Worm (Caenorhabditis elegans) whole organism, young adult: ENCODE results near the gene hlh-14.

Source experiments
- B0019.2 ChIP-seq: fragments of 200-800 bp; sonication (Bioruptor generic); conservative IDR thresholded peaks from 2 replicates; pipeline ENCODE4 v1.3.6; 2022; ENCODE audit warnings: missing genetic modification reagents, missing genetic modification characterization, missing compliant biosample characterization
- B0035.1 ChIP-seq: sonication (generic microtip); optimal IDR thresholded peaks from 2 replicates; lab custom pipeline; 2016; ENCODE audit warnings: missing genetic modification characterization, mild to moderate bottlenecking, missing compliant biosample characterization, missing genotype, missing genetic modification reagents
- B0336.3 ChIP-seq: fragments of 200-800 bp; sonication (Bioruptor generic); IDR thresholded peaks from 2 replicates; pipeline ENCODE4 v1.3.6; 2022; ENCODE audit warnings: missing genetic modification characterization, missing compliant biosample characterization
- C06A6.2 ChIP-seq: fragments of 200-800 bp; sonication (Bioruptor generic); conservative IDR thresholded peaks from 2 replicates; pipeline ENCODE4 v1.3.6; 2022; ENCODE audit warnings: missing genetic modification characterization, missing compliant biosample characterization
- F10E7.11 ChIP-seq: sonication (generic microtip); optimal IDR thresholded peaks from 2 replicates; lab custom pipeline; 2017; ENCODE audit warnings: mild to moderate bottlenecking, missing genetic modification characterization, moderate library complexity, missing compliant biosample characterization
- Y67H2A.10 ChIP-seq: fragments of 200-800 bp; sonication (Bioruptor generic); conservative IDR thresholded peaks from 2 replicates; pipeline ENCODE4 v1.3.6; 2022; ENCODE audit warnings: missing genetic modification reagents, missing genetic modification characterization, missing compliant biosample characterization
- ama-1 ChIP-seq, 3 experiments: fragments of 150-350 bp in 1 of 3; sonication (generic microtip) in 2 of 3; optimal IDR thresholded peaks; 2 replicates each; lab custom pipeline; 2014 to 2018; ENCODE audit warnings: missing biosample characterization in 2 of 3, missing genetic modification characterization in 2 of 3, missing genetic modification reagents in 2 of 3
- aptf-3 ChIP-seq: fragments of 200-800 bp; sonication (Bioruptor generic); IDR thresholded peaks from 2 replicates; pipeline ENCODE4 v1.3.6; 2022; ENCODE audit warnings: missing genetic modification characterization, missing compliant biosample characterization
- attf-5 ChIP-seq: fragments of 200-800 bp; sonication (Bioruptor generic); optimal IDR thresholded peaks from 2 replicates; lab custom pipeline; 2018; ENCODE audit warnings: mild to moderate bottlenecking, missing genetic modification characterization, missing compliant biosample characterization
- attf-6 ChIP-seq: fragments of 200-800 bp; sonication (Bioruptor generic); IDR thresholded peaks from 2 replicates; pipeline ENCODE4 v1.3.6; 2022; ENCODE audit warnings: missing genetic modification reagents, missing genetic modification characterization, missing compliant biosample characterization
- bed-1 ChIP-seq: fragments of 200-800 bp; sonication (Bioruptor generic); IDR thresholded peaks from 2 replicates; pipeline ENCODE4 v1.3.6; 2022; ENCODE audit warnings: missing genetic modification reagents, missing genetic modification characterization, missing compliant biosample characterization
- cebp-1 ChIP-seq, 2 experiments: fragments of 200-800 bp in 1 of 2; sonication (Bioruptor generic) in 1 of 2; sonication (generic microtip) in 1 of 2; IDR thresholded peaks in 1 of 2; optimal IDR thresholded peaks in 1 of 2; 2 replicates each; pipeline versions ENCODE4 v1.3.6 to Lab custom; 2017 to 2022; ENCODE audit warnings: missing compliant biosample characterization in 2 of 2, missing genetic modification characterization in 2 of 2, mild to moderate bottlenecking in 1 of 2, missing genetic modification reagents in 1 of 2, moderate library complexity in 1 of 2
- ceh-100 ChIP-seq: fragments of 200-800 bp; sonication (Bioruptor generic); IDR thresholded peaks from 2 replicates; pipeline ENCODE4 v1.3.6; 2022; ENCODE audit warnings: missing genetic modification reagents, missing genetic modification characterization, missing compliant biosample characterization
- chd-7 ChIP-seq: sonication (generic microtip); optimal IDR thresholded peaks from 2 replicates; lab custom pipeline; 2016; ENCODE audit warnings: mild to moderate bottlenecking, missing genetic modification characterization, moderate library complexity, missing compliant biosample characterization
- dpff-1 ChIP-seq: sonication (generic microtip); optimal IDR thresholded peaks from 2 replicates; lab custom pipeline; 2017; ENCODE audit warnings: mild to moderate bottlenecking, missing genetic modification characterization, missing compliant biosample characterization
- dpl-1 ChIP-seq: fragments of 150-350 bp; optimal IDR thresholded peaks from 2 replicates; lab custom pipeline; 2014; ENCODE audit warnings: missing biosample characterization, missing genetic modification reagents, missing genetic modification characterization
- efl-1 ChIP-seq: fragments of 150-350 bp; optimal IDR thresholded peaks from 2 replicates; lab custom pipeline; 2014; ENCODE audit warnings: missing biosample characterization, missing genetic modification reagents, missing genetic modification characterization
- ets-4 ChIP-seq: fragments of 200-800 bp; sonication (Bioruptor generic); optimal IDR thresholded peaks from 2 replicates; lab custom pipeline; 2018; ENCODE audit warnings: mild to moderate bottlenecking, missing genetic modification characterization, missing compliant biosample characterization
- him-1 ChIP-seq: sonication (generic microtip); optimal IDR thresholded peaks from 2 replicates; lab custom pipeline; 2016; ENCODE audit warnings: missing genotype, missing genetic modification reagents, missing genetic modification characterization, missing compliant biosample characterization
- lag-1 ChIP-seq: fragments of 200-800 bp; sonication (Bioruptor generic); IDR thresholded peaks from 2 replicates; pipeline ENCODE4 v1.3.6; 2022; ENCODE audit warnings: missing genetic modification reagents, missing genetic modification characterization, missing compliant biosample characterization
- let-607 ChIP-seq, 2 experiments: fragments of 200-800 bp in 1 of 2; sonication (Bioruptor generic) in 1 of 2; sonication (generic microtip) in 1 of 2; optimal IDR thresholded peaks; 2 replicates each; lab custom pipeline; 2016 to 2018; ENCODE audit warnings: mild to moderate bottlenecking in 2 of 2, missing compliant biosample characterization in 2 of 2, missing genetic modification characterization in 2 of 2, moderate library complexity in 2 of 2, missing genotype in 1 of 2
- lin-40 ChIP-seq: sonication (generic microtip); optimal IDR thresholded peaks from 2 replicates; lab custom pipeline; 2016; ENCODE audit warnings: missing genetic modification characterization, mild to moderate bottlenecking, missing compliant biosample characterization, missing genotype, missing genetic modification reagents
- lsl-1 ChIP-seq: fragments of 200-800 bp; sonication (Bioruptor generic); optimal IDR thresholded peaks from 2 replicates; lab custom pipeline; 2018; ENCODE audit warnings: mild to moderate bottlenecking, missing genetic modification characterization, moderate library complexity, missing compliant biosample characterization
- madf-10 ChIP-seq: sonication (generic microtip); optimal IDR thresholded peaks from 2 replicates; lab custom pipeline; 2016; ENCODE audit warnings: mild to moderate bottlenecking, missing genetic modification characterization, missing compliant biosample characterization
- mxl-1 ChIP-seq: sonication (generic microtip); optimal IDR thresholded peaks from 2 replicates; lab custom pipeline; 2016; ENCODE audit warnings: missing genetic modification characterization, missing compliant biosample characterization
- nfya-1 ChIP-seq: sonication (generic microtip); optimal IDR thresholded peaks from 2 replicates; lab custom pipeline; 2017; ENCODE audit warnings: antibody characterized with exemption, missing compliant biosample characterization, missing genetic modification characterization, borderline replicate concordance; ENCODE audit not compliant: insufficient read depth
- rec-8 ChIP-seq, 2 experiments: sonication (generic microtip); optimal IDR thresholded peaks; 2 replicates each; lab custom pipeline; 2016; ENCODE audit warnings: mild to moderate bottlenecking in 2 of 2, missing genetic modification characterization in 2 of 2, missing genetic modification reagents in 2 of 2, missing genotype in 2 of 2, missing biosample characterization in 1 of 2, missing compliant biosample characterization in 1 of 2, moderate library complexity in 1 of 2
- rpc-1 ChIP-seq, 2 experiments: fragments of 150-350 bp in 1 of 2; sonication (generic microtip) in 1 of 2; optimal IDR thresholded peaks; 2 replicates each; lab custom pipeline; 2014 to 2018; ENCODE audit warnings: missing biosample characterization in 1 of 2, missing genetic modification characterization in 1 of 2, missing genetic modification reagents in 1 of 2, missing genotype in 1 of 2
- snpc-1.3 ChIP-seq: sonication (generic microtip); optimal IDR thresholded peaks from 2 replicates; lab custom pipeline; 2017; ENCODE audit warnings: missing genetic modification characterization, mild to moderate bottlenecking, missing compliant biosample characterization, antibody characterized with exemption, moderate library complexity, missing genotype, missing genetic modification reagents; ENCODE audit not compliant: insufficient read depth
- snpc-3.4 ChIP-seq: sonication (generic microtip); optimal IDR thresholded peaks from 2 replicates; lab custom pipeline; 2017; ENCODE audit warnings: missing genetic modification characterization, mild to moderate bottlenecking, missing compliant biosample characterization, antibody characterized with exemption, moderate library complexity, missing genotype, missing genetic modification reagents
- tlf-1 ChIP-seq: fragments of 200-800 bp; sonication (Bioruptor generic); optimal IDR thresholded peaks from 2 replicates; lab custom pipeline; 2018; ENCODE audit warnings: mild to moderate bottlenecking, missing genetic modification characterization, missing compliant biosample characterization
- ztf-25 ChIP-seq: fragments of 200-800 bp; sonication (Bioruptor generic); IDR thresholded peaks from 2 replicates; pipeline ENCODE4 v1.3.6; 2022; ENCODE audit warnings: missing genetic modification reagents, missing genetic modification characterization, missing compliant biosample characterization

Gene hlh-14

DNA sequence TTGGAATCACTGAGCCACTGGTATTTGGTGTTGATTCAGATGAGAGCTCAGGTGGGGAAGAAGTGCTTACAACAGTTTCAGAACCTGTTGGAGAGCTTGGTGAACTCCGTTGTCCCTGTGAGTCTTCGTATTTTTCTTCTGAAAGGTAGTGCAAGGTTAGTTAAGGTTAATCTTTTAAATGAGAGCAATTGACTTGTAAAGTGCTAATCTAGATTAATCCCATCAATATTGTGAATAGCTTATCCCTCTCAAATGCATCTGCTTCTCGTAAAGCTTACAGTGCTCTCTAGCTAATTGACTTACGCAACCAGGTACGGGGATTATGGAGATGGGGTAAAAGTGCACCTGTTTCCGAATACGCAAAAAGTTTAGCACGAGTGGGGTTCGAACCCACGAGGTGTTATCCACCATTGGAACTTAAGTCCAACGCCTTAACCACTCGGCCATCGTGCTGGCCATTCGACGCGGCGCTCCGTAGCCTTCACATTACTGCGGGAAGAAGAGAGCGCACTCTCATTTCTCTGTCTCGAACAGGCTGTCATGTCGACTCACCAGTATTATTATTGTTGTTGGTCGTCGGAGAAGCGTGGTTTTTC lies 34.0 kb upstream of the hlh-14 start (continued):
- TF ChIP-seq B0035.1 (tag; lab: Kevin White, UChicago): no peak
- no peak for TF ChIP-seq lsl-1 (GFP tag; lab: Kevin White, UChicago)
- no peak for TF ChIP-seq aptf-3 (GFP tag; lab: Robert Waterston, UW)
- peak; percentile 64 for TF ChIP-seq rpc-1 (optimal IDR thresholded peaks at IDR 0.05; lab: Kevin White, UChicago)
- TF ChIP-seq rpc-1 (tag; optimal IDR thresholded peaks at IDR 0.05; lab: Kevin White, UChicago): peak; percentile 81
- no peak for TF ChIP-seq lag-1 (GFP tag; lab: Robert Waterston, UW)
- no peak for TF ChIP-seq dpff-1 (tag; lab: Kevin White, UChicago)
- TF ChIP-seq efl-1 (GFP tag; lab: Kevin White, UChicago): no peak
- TF ChIP-seq, all 124 proteins: peak for 51

DNA sequence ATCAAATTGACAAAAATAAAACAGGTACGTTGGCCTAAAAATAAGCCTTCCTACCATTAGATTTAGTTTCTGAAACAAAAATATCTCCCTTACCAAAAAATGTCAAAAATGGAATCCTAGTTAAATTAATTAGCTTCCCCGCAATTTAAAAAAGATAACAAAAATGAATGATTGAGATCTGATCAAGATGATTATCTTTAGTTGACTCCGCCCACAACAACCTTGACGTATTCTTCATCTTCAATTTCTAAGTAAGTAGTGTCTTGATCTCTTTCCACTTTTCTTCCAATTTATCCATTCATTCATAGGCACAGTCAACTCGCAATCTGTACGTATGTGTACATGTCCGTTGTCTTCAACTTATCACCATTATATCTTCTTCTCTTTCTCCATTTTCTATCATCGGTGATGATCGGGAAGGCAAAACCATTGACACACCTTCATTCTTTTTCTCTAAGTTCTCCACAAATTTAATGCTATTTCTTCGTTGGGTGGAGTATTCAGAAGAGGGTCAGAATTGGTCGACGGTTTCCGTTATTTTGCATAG lies 29.7 kb upstream of the hlh-14 start:
- TF ChIP-seq mxl-1: no peak
- no peak for TF ChIP-seq chd-7 (tag; lab: Kevin White, UChicago)
- no peak for TF ChIP-seq B0019.2 (GFP tag; lab: Robert Waterston, UW)
- TF ChIP-seq ets-4 (GFP tag; lab: Kevin White, UChicago): no peak
- no peak for TF ChIP-seq Y67H2A.10 (GFP tag; lab: Robert Waterston, UW)
- TF ChIP-seq rec-8 (tag; optimal IDR thresholded peaks at IDR 0.05; lab: Kevin White, UChicago): no peak
- TF ChIP-seq attf-5: no peak
- TF ChIP-seq madf-10 (tag; lab: Kevin White, UChicago): no peak
- TF ChIP-seq lsl-1 (GFP tag; lab: Kevin White, UChicago): no peak
- TF ChIP-seq dpl-1 (GFP tag; lab: Kevin White, UChicago): no peak
- TF ChIP-seq B0035.1 (tag; lab: Kevin White, UChicago): no peak

ce11 chrII:5765318-5765717 lies 26.6 kb upstream of the hlh-14 start, which contains the start of gene ifb-1:
Gene ifb-1, plus strand, starts transcription at chrII:5765618.
- TF ChIP-seq ama-1 (optimal IDR thresholded peaks at IDR 0.05; lab: Kevin White, UChicago): no peak
- no peak for TF ChIP-seq ama-1 (GFP tag; optimal IDR thresholded peaks at IDR 0.05; lab: Kevin White, UChicago)
- TF ChIP-seq bed-1 (GFP tag; lab: Robert Waterston, UW): no peak
- no peak for TF ChIP-seq snpc-3.4 (tag; lab: Kevin White, UChicago)
- no peak for TF ChIP-seq him-1
- TF ChIP-seq efl-1 (GFP tag; lab: Kevin White, UChicago): no peak
- no peak for TF ChIP-seq attf-6 (GFP tag; lab: Robert Waterston, UW)
- TF ChIP-seq tlf-1: no peak
- TF ChIP-seq lin-40 (tag; lab: Kevin White, UChicago): no peak
- TF ChIP-seq B0336.3: no peak
- no peak for TF ChIP-seq cebp-1 (GFP tag; IDR thresholded peaks at IDR 0.05; lab: Robert Waterston, UW)
- TF ChIP-seq cebp-1 (tag; optimal IDR thresholded peaks at IDR 0.05; lab: Kevin White, UChicago): no peak
- TF ChIP-seq F10E7.11 (tag; lab: Kevin White, UChicago): no peak
- no peak for TF ChIP-seq ztf-25 (GFP tag; lab: Robert Waterston, UW)
- TF ChIP-seq mxl-1: no peak
- no peak for TF ChIP-seq snpc-1.3 (tag; lab: Kevin White, UChicago)
- no peak for TF ChIP-seq C06A6.2 (GFP tag; lab: Robert Waterston, UW)
- no peak for TF ChIP-seq nfya-1 (tag; lab: Kevin White, UChicago)
- TF ChIP-seq ceh-100 (GFP tag; lab: Robert Waterston, UW): no peak
- TF ChIP-seq let-607 (tag; optimal IDR thresholded peaks at IDR 0.05; lab: Kevin White, UChicago): no peak
